Fruit fly (Drosophila melanogaster) whole organism, wandering third instar larva: Measurements from ENCODE around the gene CG10591.

ENCODE experiments used
- Abd-B ChIP-seq: fragments of >200 bp; optimal IDR thresholded peaks from 2 replicates; lab custom pipeline; 2017; ENCODE audit warnings: missing biosample characterization, missing genetic modification characterization
- CG32264 ChIP-seq: fragments of 200-800 bp; sonication (Bioruptor generic); optimal IDR thresholded peaks from 2 replicates; lab custom pipeline; 2016; ENCODE audit warnings: missing biosample characterization, missing genetic modification characterization
- CG9705 ChIP-seq: fragments of 200-800 bp; sonication (Bioruptor generic); optimal IDR thresholded peaks from 2 replicates; lab custom pipeline; 2018; ENCODE audit warnings: missing biosample characterization, mild to moderate bottlenecking, missing genetic modification characterization
- CrebA ChIP-seq: fragments of 200-800 bp; sonication (Bioruptor generic); optimal IDR thresholded peaks from 2 replicates; lab custom pipeline; 2016; ENCODE audit warnings: missing biosample characterization, mild to moderate bottlenecking, missing genetic modification characterization, borderline replicate concordance
- Dfd ChIP-seq: fragments of >200 bp; optimal IDR thresholded peaks from 2 replicates; lab custom pipeline; 2017; ENCODE audit warnings: missing biosample characterization, missing genetic modification characterization
- Dif ChIP-seq: fragments of 200-275, 200-300 bp; sonication (Bioruptor generic); optimal IDR thresholded peaks from 2 replicates; lab custom pipeline; 2018; ENCODE audit warnings: missing biosample characterization, missing genetic modification characterization; ENCODE audit not compliant: partially characterized antibody
- GATAd ChIP-seq: sonication (Bioruptor generic); optimal IDR thresholded peaks from 2 replicates; lab custom pipeline; 2016; ENCODE audit warnings: missing biosample characterization, missing genetic modification characterization
- HLH106 ChIP-seq: fragments of 200-800 bp; optimal IDR thresholded peaks from 3 replicates; lab custom pipeline; 2019; ENCODE audit warnings: missing biosample characterization, mild to moderate bottlenecking, missing genetic modification characterization, moderate library complexity
- Hnf4 ChIP-seq: fragments of 200-800 bp; sonication (Bioruptor generic); optimal IDR thresholded peaks from 2 replicates; lab custom pipeline; 2016; ENCODE audit warnings: missing biosample characterization, mild to moderate bottlenecking, missing genetic modification characterization
- Hr78 ChIP-seq: fragments of >200 bp; optimal IDR thresholded peaks from 2 replicates; lab custom pipeline; 2017; ENCODE audit warnings: missing biosample characterization, missing genetic modification characterization
- Hr83 ChIP-seq: fragments of 200-300 bp; sonication (Bioruptor generic); optimal IDR thresholded peaks from 2 replicates; lab custom pipeline; 2016; ENCODE audit warnings: missing biosample characterization, mild to moderate bottlenecking, missing genetic modification characterization, moderate library complexity; ENCODE audit not compliant: poor library complexity, severe bottlenecking
- Jra ChIP-seq: sonication (Bioruptor generic); optimal IDR thresholded peaks from 2 replicates; lab custom pipeline; 2016; ENCODE audit warnings: missing biosample characterization, missing genetic modification characterization
- Mio ChIP-seq: sonication (Bioruptor generic); optimal IDR thresholded peaks from 2 replicates; lab custom pipeline; 2016; ENCODE audit warnings: missing biosample characterization, missing genetic modification characterization
- Myc ChIP-seq: fragments of >200 bp; optimal IDR thresholded peaks from 2 replicates; lab custom pipeline; 2017
- N ChIP-seq: fragments of >200 bp; optimal IDR thresholded peaks from 2 replicates; lab custom pipeline; 2018; ENCODE audit warnings: missing biosample characterization, missing external identifiers, missing genetic modification characterization
- OdsH ChIP-seq: fragments of 200-800 bp; sonication (Bioruptor generic); optimal IDR thresholded peaks from 2 replicates; lab custom pipeline; 2016; ENCODE audit warnings: missing biosample characterization, mild to moderate bottlenecking, missing genetic modification characterization
- Rel ChIP-seq, 2 experiments: fragments of 200-800 bp; sonication (Bioruptor generic) in 1 of 2; optimal IDR thresholded peaks; 2 replicates in 1 of 2; 3 replicates in 1 of 2; lab custom pipeline; 2016 to 2019; ENCODE audit warnings: mild to moderate bottlenecking in 2 of 2, missing biosample characterization in 2 of 2, missing genetic modification characterization in 2 of 2, moderate library complexity in 1 of 2
- Sp1 ChIP-seq: fragments of 200-800 bp; sonication (Bioruptor generic); optimal IDR thresholded peaks from 3 replicates; lab custom pipeline; 2019; ENCODE audit warnings: missing biosample characterization, mild to moderate bottlenecking, missing genetic modification characterization, moderate library complexity
- Vsx2 ChIP-seq: fragments of 200-300, 225-300 bp; sonication (Bioruptor generic); optimal IDR thresholded peaks from 2 replicates; lab custom pipeline; 2018; ENCODE audit warnings: missing biosample characterization, missing genetic modification characterization; ENCODE audit not compliant: partially characterized antibody
- br ChIP-seq: fragments of 200-800 bp; sonication (Bioruptor generic); optimal IDR thresholded peaks from 2 replicates; lab custom pipeline; 2016; ENCODE audit warnings: missing biosample characterization, missing genetic modification characterization
- brk ChIP-seq: fragments of 200-800 bp; sonication (Bioruptor generic); optimal IDR thresholded peaks from 2 replicates; lab custom pipeline; 2016; ENCODE audit warnings: missing biosample characterization, mild to moderate bottlenecking, missing genetic modification characterization
- dl ChIP-seq, 2 experiments: fragments of 175-275, 200-275 bp in 1 of 2; fragments of 200-275 bp in 1 of 2; sonication (Bioruptor generic); optimal IDR thresholded peaks; lab custom pipeline; 2018; ENCODE audit warnings: mild to moderate bottlenecking in 2 of 2, missing biosample characterization in 2 of 2, missing genetic modification characterization in 2 of 2, moderate library complexity in 2 of 2; ENCODE audit not compliant: partially characterized antibody in 2 of 2, insufficient read depth in 1 of 2
- dmrt93B ChIP-seq: fragments of 200-800 bp; sonication (Bioruptor generic); optimal IDR thresholded peaks from 2 replicates; lab custom pipeline; 2018; ENCODE audit warnings: missing biosample characterization, mild to moderate bottlenecking, missing genetic modification characterization
- dsf ChIP-seq: sonication (Bioruptor generic); optimal IDR thresholded peaks from 2 replicates; lab custom pipeline; 2016; ENCODE audit warnings: missing biosample characterization, missing genetic modification characterization, borderline replicate concordance
- ey ChIP-seq: fragments of 200-800 bp; sonication (Bioruptor generic); optimal IDR thresholded peaks from 2 replicates; lab custom pipeline; 2016; ENCODE audit warnings: missing biosample characterization, missing genetic modification characterization
- foxo ChIP-seq, 2 experiments: fragments of 200-800 bp; sonication (Bioruptor generic); optimal IDR thresholded peaks; 2 replicates in 1 of 2; 3 replicates in 1 of 2; lab custom pipeline; 2016 to 2017; ENCODE audit warnings: missing biosample characterization in 2 of 2, missing genetic modification characterization in 2 of 2
- fru ChIP-seq: fragments of 200-800 bp; sonication (Bioruptor generic); optimal IDR thresholded peaks from 3 replicates; lab custom pipeline; 2016; ENCODE audit warnings: missing biosample characterization, mild to moderate bottlenecking, missing genetic modification characterization
- h ChIP-seq: fragments of 200-800 bp; sonication (Bioruptor generic); optimal IDR thresholded peaks from 3 replicates; lab custom pipeline; 2016; ENCODE audit warnings: missing biosample characterization, mild to moderate bottlenecking, missing genetic modification characterization
- jim ChIP-seq: fragments of 175-275, 200-325 bp; sonication (Bioruptor generic); optimal IDR thresholded peaks from 2 replicates; lab custom pipeline; 2016; ENCODE audit warnings: missing biosample characterization, mild to moderate bottlenecking, missing genetic modification characterization
- lola ChIP-seq: fragments of >200 bp; optimal IDR thresholded peaks from 2 replicates; lab custom pipeline; 2017; ENCODE audit warnings: missing biosample characterization, missing genetic modification characterization
- pan ChIP-seq: fragments of >200 bp; optimal IDR thresholded peaks from 2 replicates; lab custom pipeline; 2017
- psq ChIP-seq: fragments of 200-800 bp; sonication (Bioruptor generic); optimal IDR thresholded peaks from 3 replicates; lab custom pipeline; 2017; ENCODE audit warnings: missing biosample characterization, mild to moderate bottlenecking, missing genetic modification characterization, moderate library complexity
- rgr ChIP-seq: fragments of 200-800 bp; sonication (Bioruptor generic); optimal IDR thresholded peaks from 3 replicates; lab custom pipeline; 2016; ENCODE audit warnings: missing biosample characterization, mild to moderate bottlenecking, missing genetic modification characterization
- sage ChIP-seq: fragments of 200-800 bp; sonication (Bioruptor generic); optimal IDR thresholded peaks from 2 replicates; lab custom pipeline; 2016; ENCODE audit warnings: missing biosample characterization, mild to moderate bottlenecking, missing genetic modification characterization
- sv ChIP-seq: fragments of 200-800 bp; sonication (Bioruptor generic); optimal IDR thresholded peaks from 3 replicates; lab custom pipeline; 2016; ENCODE audit warnings: missing biosample characterization, missing genetic modification characterization
- tai ChIP-seq: sonication (Bioruptor generic); optimal IDR thresholded peaks from 2 replicates; lab custom pipeline; 2016; ENCODE audit warnings: missing biosample characterization, missing genetic modification characterization
- usp ChIP-seq: fragments of >200 bp; optimal IDR thresholded peaks from 2 replicates; lab custom pipeline; 2017; ENCODE audit warnings: missing biosample characterization, missing genetic modification characterization
- woc ChIP-seq: sonication (Bioruptor generic); optimal IDR thresholded peaks from 2 replicates; lab custom pipeline; 2016; ENCODE audit warnings: missing biosample characterization, mild to moderate bottlenecking, missing genetic modification characterization

Gene CG10591

dm6 chr3L:5616472-5616871, 17.0 kb upstream of the CG10591 start:
- no peak for TF ChIP-seq pan (lab: Kevin White, UChicago)
- TF ChIP-seq psq (GFP tag; lab: Kevin White, UChicago) = peak; percentile 12
- no peak for TF ChIP-seq dmrt93B

- TF ChIP-seq Hnf4 (GFP tag; lab: Kevin White, UChicago) (no peak), psq (GFP tag; lab: Kevin White, UChicago) (peak; percentile 20)
Observed at dm6 chr3L:5615744-5616143, 16.3 kb upstream of the CG10591 start.

- TF ChIP-seq lola (GFP tag; lab: Kevin White, UChicago) = no peak
- TF ChIP-seq Hr78 (GFP tag; lab: Kevin White, UChicago) = no peak
- TF ChIP-seq sv (GFP tag; lab: Kevin White, UChicago) = peak; percentile 33
- TF ChIP-seq Dif (GFP tag; lab: Kevin White, UChicago) = no peak
- TF ChIP-seq CG9705 (GFP tag; lab: Kevin White, UChicago) = peak; percentile 82
- peak; percentile 91 for TF ChIP-seq h (GFP tag; lab: Kevin White, UChicago)
- TF ChIP-seq Dfd (GFP tag; lab: Kevin White, UChicago) = no peak
- peak; percentile 91 for TF ChIP-seq psq (GFP tag; lab: Kevin White, UChicago)
- TF ChIP-seq Rel (GFP tag; optimal IDR thresholded peaks at IDR 0.05; lab: Kevin White, UChicago) = peak; percentile 84
- TF ChIP-seq Rel (tag; optimal IDR thresholded peaks at IDR 0.05; lab: Kevin White, UChicago) = peak; percentile 71
- TF ChIP-seq Vsx2 (GFP tag; lab: Kevin White, UChicago) = no peak
- TF ChIP-seq Hnf4 (GFP tag; lab: Kevin White, UChicago) = peak; percentile 84
- TF ChIP-seq Hr83 (GFP tag; lab: Kevin White, UChicago) = no peak
- TF ChIP-seq Myc = no peak
- peak in 1 of 2 experiments; percentile 88 for TF ChIP-seq foxo (GFP tag; optimal IDR thresholded peaks at IDR 0.05; lab: Kevin White, UChicago)
- no peak for TF ChIP-seq usp (GFP tag; lab: Kevin White, UChicago)
- TF ChIP-seq dmrt93B = peak; percentile 82
- no peak for TF ChIP-seq Abd-B (GFP tag; lab: Kevin White, UChicago)
- peak; percentile 21 for TF ChIP-seq GATAd
- TF ChIP-seq HLH106 (tag; lab: Kevin White, UChicago) = peak; percentile 94
- peak; percentile 84 for TF ChIP-seq woc (GFP tag; lab: Kevin White, UChicago)
- peak; percentile 90 for TF ChIP-seq br (GFP tag; lab: Kevin White, UChicago)
- no peak for TF ChIP-seq pan (lab: Kevin White, UChicago)
- peak; percentile 68 for TF ChIP-seq Jra
- peak; percentile 93 for TF ChIP-seq fru (GFP tag; lab: Kevin White, UChicago)
- TF ChIP-seq rgr (GFP tag; lab: Kevin White, UChicago) = peak; percentile 85
- peak; percentile 18 for TF ChIP-seq dsf (GFP tag; lab: Kevin White, UChicago)
- no peak for TF ChIP-seq Mio (GFP tag; lab: Kevin White, UChicago)
- peak in 1 of 2 experiments; percentile 27 for TF ChIP-seq dl (GFP tag; optimal IDR thresholded peaks at IDR 0.05; lab: Kevin White, UChicago; ENCODE audit: insufficient read depth in 1 of 2, partially characterized antibody in 2 of 2)
- no peak for TF ChIP-seq N (GFP tag; lab: Kevin White, UChicago)
- TF ChIP-seq sage (GFP tag; lab: Kevin White, UChicago) = peak; percentile 80
- peak; percentile 96 for TF ChIP-seq Sp1 (GFP tag; lab: Kevin White, UChicago)
- peak; percentile 90 for TF ChIP-seq brk
- TF ChIP-seq CG32264 (GFP tag; lab: Kevin White, UChicago) = peak; percentile 77
- no peak for TF ChIP-seq jim
- peak; percentile 88 for TF ChIP-seq ey
- TF ChIP-seq OdsH = peak; percentile 91
- peak; percentile 67 for TF ChIP-seq tai (GFP tag; lab: Kevin White, UChicago)
- peak; percentile 60 for TF ChIP-seq CrebA
- TF ChIP-seq, all 38 proteins: peak for 25
Observed at dm6 chr3L:5611732-5612250, 12.3 kb upstream of the CG10591 start.
